Worm (Caenorhabditis elegans): ENCODE measurements around the gene F41G3.21.

ce11 chrII:6752850-6753249, at the start of gene F41G3.21:
- TF ChIP-seq mab-5 (tag; optimal IDR thresholded peaks at IDR 0.05) (no peak), ama-1 (optimal IDR thresholded peaks at IDR 0.05) (no peak), ceh-82 (tag; optimal IDR thresholded peaks at IDR 0.05) (no peak), nhr-129 (tag; optimal IDR thresholded peaks at IDR 0.05) (no peak), unc-55 (GFP tag; optimal IDR thresholded peaks at IDR 0.05) (no peak), nhr-25 (tag; optimal IDR thresholded peaks at IDR 0.05) (no peak), egl-27 (tag; optimal IDR thresholded peaks at IDR 0.05) (no peak), nhr-11 (tag; optimal IDR thresholded peaks at IDR 0.05) (no peak), ZK546.5 (tag; optimal IDR thresholded peaks at IDR 0.05) (no peak), unc-62 (GFP tag; optimal IDR thresholded peaks at IDR 0.05) (no peak), unc-39 (tag; optimal IDR thresholded peaks at IDR 0.05) (no peak), aly-2 (tag; optimal IDR thresholded peaks at IDR 0.05) (no peak), elt-1 (tag; optimal IDR thresholded peaks at IDR 0.05) (no peak), mbf-1 (tag; optimal IDR thresholded peaks at IDR 0.05) (no peak)
